Fruit fly (Drosophila melanogaster) whole organism, embryonic: ENCODE results near the gene CG7191.

ENCODE experiments used
- Bgb ChIP-seq: fragments of 200-800 bp; sonication (Bioruptor generic); IDR thresholded peaks from 2 replicates; pipeline ENCODE4 v1.3.6; 2022; ENCODE audit warnings: missing biosample characterization, missing genetic modification characterization; ENCODE audit not compliant: partially characterized antibody
- Bteb2 ChIP-seq: fragments of 200-800 bp; sonication (Bioruptor generic); optimal IDR thresholded peaks from 2 replicates; lab custom pipeline; 2016; ENCODE audit warnings: missing biosample characterization, missing genetic modification characterization
- C15 ChIP-seq: fragments of 200-800 bp; sonication (Bioruptor generic); IDR thresholded peaks from 3 replicates; pipeline ENCODE4 v1.3.6; 2022; ENCODE audit warnings: missing biosample characterization, missing genetic modification characterization
- CG10321 ChIP-seq: fragments of 200-800 bp; sonication (Bioruptor generic); IDR thresholded peaks from 2 replicates; pipeline ENCODE4 v1.3.6; 2022; ENCODE audit warnings: missing biosample characterization, missing genetic modification characterization
- CG12155 ChIP-seq: fragments of 200-800 bp; sonication (Bioruptor generic); optimal IDR thresholded peaks from 3 replicates; lab custom pipeline; 2016; ENCODE audit warnings: missing biosample characterization, missing genetic modification characterization
- CG1233 ChIP-seq: fragments of 200-800 bp; sonication (Bioruptor generic); optimal IDR thresholded peaks from 4 replicates; lab custom pipeline; 2018; ENCODE audit warnings: missing biosample characterization, mild to moderate bottlenecking, missing genetic modification characterization
- CG13624 ChIP-seq: fragments of 200-800 bp; sonication (Bioruptor generic); optimal IDR thresholded peaks from 2 replicates; lab custom pipeline; 2016; ENCODE audit warnings: missing biosample characterization, missing genetic modification characterization
- CG14014 ChIP-seq: fragments of 200-800 bp; sonication (Bioruptor generic); IDR thresholded peaks from 2 replicates; pipeline ENCODE4 v1.3.6; 2022; ENCODE audit warnings: missing biosample characterization, missing genetic modification characterization
- CG15514 ChIP-seq: fragments of 200-800 bp; sonication (Bioruptor generic); optimal IDR thresholded peaks from 3 replicates; lab custom pipeline; 2017; ENCODE audit warnings: missing biosample characterization, missing genetic modification characterization, mild to moderate bottlenecking, moderate library complexity, missing genetic modification reagents
- CG16813 ChIP-seq: fragments of 200-800 bp; sonication (Bioruptor generic); IDR thresholded peaks from 3 replicates; pipeline ENCODE4 v1.3.6; 2022; ENCODE audit warnings: missing biosample characterization, missing genetic modification characterization; ENCODE audit not compliant: partially characterized antibody
- CG17186 ChIP-seq: fragments of 200-800 bp; sonication (Bioruptor generic); optimal IDR thresholded peaks from 3 replicates; lab custom pipeline; 2017; ENCODE audit warnings: missing biosample characterization, missing genetic modification reagents, missing genetic modification characterization
- CG17912 ChIP-seq: fragments of 200-800 bp; sonication (Bioruptor generic); optimal IDR thresholded peaks from 2 replicates; lab custom pipeline; 2018; ENCODE audit warnings: missing biosample characterization, mild to moderate bottlenecking, missing genetic modification characterization
- CG2116 ChIP-seq: fragments of 200-800 bp; sonication (Bioruptor generic); optimal IDR thresholded peaks from 3 replicates; lab custom pipeline; 2018; ENCODE audit warnings: missing biosample characterization, mild to moderate bottlenecking, missing genetic modification characterization
- CG2129 ChIP-seq: fragments of 200-800 bp; sonication (Bioruptor generic); IDR thresholded peaks from 2 replicates; pipeline ENCODE4 v1.3.6; 2022; ENCODE audit warnings: missing biosample characterization, missing genetic modification characterization; ENCODE audit not compliant: partially characterized antibody
- CG31388 ChIP-seq: fragments of 200-800 bp; sonication (Bioruptor generic); optimal IDR thresholded peaks from 2 replicates; lab custom pipeline; 2016; ENCODE audit warnings: missing biosample characterization, missing genetic modification characterization
- CG33557 ChIP-seq: fragments of 200-800 bp; sonication (Bioruptor generic); optimal IDR thresholded peaks from 2 replicates; lab custom pipeline; 2019; ENCODE audit warnings: missing biosample characterization, mild to moderate bottlenecking, missing genetic modification characterization, moderate library complexity
- CG3995 ChIP-seq: fragments of 200-800 bp; sonication (Bioruptor generic); optimal IDR thresholded peaks from 3 replicates; lab custom pipeline; 2016; ENCODE audit warnings: missing biosample characterization, missing genetic modification characterization
- CG4404 ChIP-seq: fragments of 200-800 bp; sonication (Bioruptor generic); IDR thresholded peaks from 2 replicates; pipeline ENCODE4 v1.3.6; 2022; ENCODE audit warnings: missing biosample characterization, missing genetic modification characterization
- CG4707 ChIP-seq: fragments of 200-800 bp; sonication (Bioruptor generic); optimal IDR thresholded peaks from 2 replicates; lab custom pipeline; 2018; ENCODE audit warnings: missing biosample characterization, mild to moderate bottlenecking, missing genetic modification characterization, moderate library complexity
- CG6254 ChIP-seq: fragments of 200-800 bp; sonication (Bioruptor generic); optimal IDR thresholded peaks from 3 replicates; lab custom pipeline; 2017; ENCODE audit warnings: mild to moderate bottlenecking, missing biosample characterization, missing genetic modification reagents, missing genetic modification characterization
- CG6654 ChIP-seq: fragments of 200-800 bp; sonication (Bioruptor generic); optimal IDR thresholded peaks from 2 replicates; lab custom pipeline; 2017; ENCODE audit warnings: missing biosample characterization, mild to moderate bottlenecking, missing genetic modification characterization
- CG7271 ChIP-seq: fragments of 200-800 bp; sonication (Bioruptor generic); optimal IDR thresholded peaks from 2 replicates; lab custom pipeline; 2018; ENCODE audit warnings: missing biosample characterization, mild to moderate bottlenecking, missing genetic modification characterization, moderate library complexity
- CG8089 ChIP-seq: fragments of 200-800 bp; sonication (Bioruptor generic); optimal IDR thresholded peaks from 3 replicates; lab custom pipeline; 2016; ENCODE audit warnings: missing biosample characterization, missing genetic modification characterization
- CG9215 ChIP-seq: fragments of 200-800 bp; sonication (Bioruptor generic); IDR thresholded peaks from 2 replicates; pipeline ENCODE4 v1.3.6; 2022; ENCODE audit warnings: missing biosample characterization, missing genetic modification characterization
- CG9609 ChIP-seq: fragments of 200-800 bp; sonication (Bioruptor generic); optimal IDR thresholded peaks from 3 replicates; lab custom pipeline; 2016; ENCODE audit warnings: missing biosample characterization, missing genetic modification characterization
- CTCF ChIP-seq: fragments of 200-800 bp; sonication (Bioruptor generic); optimal IDR thresholded peaks from 2 replicates; lab custom pipeline; 2017; ENCODE audit warnings: missing biosample characterization, mild to moderate bottlenecking, missing genetic modification characterization, moderate library complexity
- D19B ChIP-seq: fragments of 200-800 bp; sonication (Bioruptor generic); optimal IDR thresholded peaks from 2 replicates; lab custom pipeline; 2017; ENCODE audit warnings: missing biosample characterization, mild to moderate bottlenecking, missing genetic modification characterization
- Doc2 ChIP-seq: fragments of 200-800 bp; sonication (Bioruptor generic); IDR thresholded peaks from 2 replicates; pipeline ENCODE4 v1.3.6; 2022; ENCODE audit warnings: missing biosample characterization, missing genetic modification characterization
- Drgx ChIP-seq: fragments of 200-800 bp; sonication (Bioruptor generic); IDR thresholded peaks from 2 replicates; pipeline ENCODE4 v1.3.6; 2022; ENCODE audit warnings: missing biosample characterization, missing genetic modification characterization
- Gsc ChIP-seq: fragments of 200-800 bp; sonication (Bioruptor generic); IDR thresholded peaks from 2 replicates; pipeline ENCODE4 v1.3.6; 2022; ENCODE audit warnings: missing biosample characterization, missing genetic modification characterization
- H15 ChIP-seq: fragments of 200-800 bp; sonication (Bioruptor generic); IDR thresholded peaks from 3 replicates; pipeline ENCODE4 v1.3.6; 2022; ENCODE audit warnings: missing biosample characterization, missing genetic modification characterization
- HLHmδ ChIP-seq: fragments of 200-800 bp; sonication (Bioruptor generic); optimal IDR thresholded peaks from 2 replicates; lab custom pipeline; 2018; ENCODE audit warnings: missing biosample characterization, mild to moderate bottlenecking, missing genetic modification characterization, moderate library complexity
- Hmx ChIP-seq: fragments of 200-800 bp; sonication (Bioruptor generic); optimal IDR thresholded peaks from 2 replicates; lab custom pipeline; 2016; ENCODE audit warnings: missing biosample characterization, missing genetic modification characterization
- Hr3 ChIP-seq: fragments of 200-800 bp; sonication (Bioruptor generic); optimal IDR thresholded peaks from 3 replicates; lab custom pipeline; 2016; ENCODE audit warnings: missing biosample characterization, missing genetic modification characterization
- Hsf ChIP-seq: fragments of 200-800 bp; sonication (Bioruptor generic); optimal IDR thresholded peaks from 3 replicates; lab custom pipeline; 2016; ENCODE audit warnings: missing biosample characterization, missing genetic modification characterization
- NfI ChIP-seq: fragments of 200-800 bp; sonication (Bioruptor generic); optimal IDR thresholded peaks from 3 replicates; lab custom pipeline; 2018; ENCODE audit warnings: missing biosample characterization, mild to moderate bottlenecking, missing genetic modification characterization, moderate library complexity
- Rfx ChIP-seq: fragments of 200-800 bp; sonication (Bioruptor generic); IDR thresholded peaks from 2 replicates; pipeline ENCODE4 v1.3.6; 2022; ENCODE audit warnings: missing biosample characterization, missing genetic modification characterization
- Scr ChIP-seq: fragments of 200-800 bp; sonication (Bioruptor generic); IDR thresholded peaks from 2 replicates; pipeline ENCODE4 v1.3.6; 2022; ENCODE audit warnings: missing biosample characterization, missing genetic modification characterization; ENCODE audit not compliant: partially characterized antibody
- Sox102F ChIP-seq: fragments of 200-800 bp; sonication (Bioruptor generic); optimal IDR thresholded peaks from 2 replicates; lab custom pipeline; 2018; ENCODE audit warnings: missing biosample characterization, mild to moderate bottlenecking, missing genetic modification characterization, moderate library complexity
- Sry-δ ChIP-seq: fragments of 200-800 bp; sonication (Bioruptor generic); optimal IDR thresholded peaks from 2 replicates; lab custom pipeline; 2016; ENCODE audit warnings: missing biosample characterization, missing genetic modification characterization
- Xrp1 ChIP-seq: fragments of 200-800 bp; sonication (Bioruptor generic); IDR thresholded peaks from 2 replicates; pipeline ENCODE4 v1.3.6; 2022; ENCODE audit warnings: missing biosample characterization, missing genetic modification characterization
- ab ChIP-seq: fragments of 200-800 bp; sonication (Bioruptor generic); optimal IDR thresholded peaks from 2 replicates; lab custom pipeline; 2016; ENCODE audit warnings: missing biosample characterization, missing genetic modification characterization
- cad ChIP-seq: fragments of >200 bp; optimal IDR thresholded peaks from 2 replicates; lab custom pipeline; 2017; ENCODE audit warnings: missing biosample characterization, missing genetic modification characterization
- croc ChIP-seq: fragments of 200-800 bp; sonication (Bioruptor generic); conservative IDR thresholded peaks from 3 replicates; pipeline ENCODE4 v1.3.6; 2022; ENCODE audit warnings: missing biosample characterization, missing genetic modification characterization
- ham ChIP-seq: fragments of 200-800 bp; sonication (Bioruptor generic); IDR thresholded peaks from 2 replicates; pipeline ENCODE4 v1.3.6; 2022; ENCODE audit warnings: missing biosample characterization, missing genetic modification characterization
- knrl ChIP-seq: fragments of 200-800 bp; sonication (Bioruptor generic); IDR thresholded peaks from 3 replicates; pipeline ENCODE4 v1.3.6; 2022; ENCODE audit warnings: missing biosample characterization, missing genetic modification characterization; ENCODE audit not compliant: partially characterized antibody
- run ChIP-seq: fragments of 200-800 bp; sonication (Bioruptor generic); optimal IDR thresholded peaks from 3 replicates; lab custom pipeline; 2018; ENCODE audit warnings: missing biosample characterization, mild to moderate bottlenecking, missing genetic modification characterization
- sob ChIP-seq: fragments of 200-800 bp; sonication (Bioruptor generic); IDR thresholded peaks from 2 replicates; pipeline ENCODE4 v1.3.6; 2022; ENCODE audit warnings: missing biosample characterization, missing genetic modification characterization
- sug ChIP-seq: fragments of 200-800 bp; optimal IDR thresholded peaks from 2 replicates; lab custom pipeline; 2019; ENCODE audit warnings: missing biosample characterization, mild to moderate bottlenecking, missing genetic modification characterization, moderate library complexity
- tio ChIP-seq: fragments of 200-800 bp; sonication (Bioruptor generic); optimal IDR thresholded peaks from 2 replicates; lab custom pipeline; 2017; ENCODE audit warnings: missing biosample characterization, missing genetic modification characterization, inconsistent platforms
- unc-4 ChIP-seq: fragments of 200-800 bp; sonication (Bioruptor generic); IDR thresholded peaks from 2 replicates; pipeline ENCODE4 v1.3.6; 2022; ENCODE audit warnings: missing biosample characterization, missing genetic modification characterization; ENCODE audit not compliant: partially characterized antibody
- vnd ChIP-seq: fragments of 200-800 bp; sonication (Bioruptor generic); IDR thresholded peaks from 3 replicates; pipeline ENCODE4 v1.3.6; 2022; ENCODE audit warnings: missing biosample characterization, missing genetic modification characterization; ENCODE audit not compliant: partially characterized antibody

Gene CG7191

dm6 chr2L:7809699-7810088, 42.3 kb downstream of the CG7191 start (continued):
- TF ChIP-seq CG4707 = peak; percentile 34
- TF ChIP-seq CG17186 (GFP tag; lab: Kevin White, UChicago) = no peak
- TF ChIP-seq CG10321 (GFP tag; lab: Robert Waterston, UW) = no peak
- no peak for TF ChIP-seq CG6654 (GFP tag; lab: Kevin White, UChicago)
- peak; percentile 45; the same call in 1 of the 2 replicates for TF ChIP-seq Rfx (GFP tag; lab: Robert Waterston, UW)
- no peak for TF ChIP-seq CG4404
- peak; percentile 31 for TF ChIP-seq CG15514 (GFP tag; lab: Kevin White, UChicago)
- TF ChIP-seq Sox102F = no peak
- no peak for TF ChIP-seq NfI (GFP tag; lab: Kevin White, UChicago)
- TF ChIP-seq CG6254 (GFP tag; lab: Kevin White, UChicago) = no peak
- no peak for TF ChIP-seq ham
- no peak for TF ChIP-seq Xrp1 (GFP tag; lab: Robert Waterston, UW)
- TF ChIP-seq CG31388 (GFP tag; lab: Kevin White, UChicago) = no peak
- no peak for TF ChIP-seq CG3995 (GFP tag; lab: Kevin White, UChicago)
- TF ChIP-seq CG9215 = no peak
- TF ChIP-seq CG14014 (GFP tag; lab: Robert Waterston, UW) = peak; percentile 19; the same call in 1 of the 2 replicates
- no peak for TF ChIP-seq Hmx (GFP tag; lab: Kevin White, UChicago)
- TF ChIP-seq HLHmδ (GFP tag; lab: Kevin White, UChicago) = no peak
- no peak for TF ChIP-seq CG12155 (GFP tag; lab: Kevin White, UChicago)
- TF ChIP-seq CG2129 (GFP tag; lab: Robert Waterston, UW) = no peak
- TF ChIP-seq run (tag; lab: Kevin White, UChicago) = no peak
- no peak for TF ChIP-seq CG8089 (GFP tag; lab: Kevin White, UChicago)
- no peak for TF ChIP-seq vnd (GFP tag; lab: Robert Waterston, UW)
- no peak for TF ChIP-seq cad (GFP tag; lab: Kevin White, UChicago)
- no peak for TF ChIP-seq D19B
- no peak for TF ChIP-seq Hr3
- TF ChIP-seq Doc2 (GFP tag; lab: Robert Waterston, UW) = no peak
- no peak for TF ChIP-seq CG7271 (tag; lab: Kevin White, UChicago)
- TF ChIP-seq CG1233 (GFP tag; lab: Kevin White, UChicago) = no peak
- TF ChIP-seq H15 (GFP tag; lab: Robert Waterston, UW) = no peak
- peak; percentile 17; the same call in 1 of the 2 replicates for TF ChIP-seq unc-4 (GFP tag; lab: Robert Waterston, UW)
- peak; percentile 13 for TF ChIP-seq Sry-δ
- no peak for TF ChIP-seq ab (GFP tag; lab: Kevin White, UChicago)
- TF ChIP-seq Drgx (GFP tag; lab: Robert Waterston, UW) = no peak; the same call in 1 of the 2 replicates
- TF ChIP-seq CG16813 (GFP tag; lab: Robert Waterston, UW) = no peak
- TF ChIP-seq sug (tag; lab: Kevin White, UChicago) = peak; percentile 39
- TF ChIP-seq CG13624 = peak; percentile 61
- TF ChIP-seq Bteb2 (GFP tag; lab: Kevin White, UChicago) = no peak
- no peak for TF ChIP-seq CG2116
- no peak for TF ChIP-seq Hsf (GFP tag; lab: Kevin White, UChicago)
- TF ChIP-seq CG9609 = no peak
- no peak for TF ChIP-seq knrl (GFP tag; lab: Robert Waterston, UW)
- no peak for TF ChIP-seq tio
- TF ChIP-seq CTCF (GFP tag; lab: Kevin White, UChicago) = no peak
- TF ChIP-seq CG17912 = peak; percentile 45
- TF ChIP-seq CG33557 = no peak
- no peak for TF ChIP-seq Scr (GFP tag; lab: Robert Waterston, UW)
- TF ChIP-seq C15 (GFP tag; lab: Robert Waterston, UW) = no peak
- TF ChIP-seq Gsc (GFP tag; lab: Robert Waterston, UW) = no peak
- TF ChIP-seq Bgb (GFP tag; lab: Robert Waterston, UW) = peak; percentile 61; the same call in 1 of the 2 replicates
- TF ChIP-seq croc (GFP tag; lab: Robert Waterston, UW) = no peak
- 0 out of 2 replicates have a peak, but pooled peaks have one; percentile 25 for TF ChIP-seq sob (GFP tag; lab: Robert Waterston, UW)
